Fruit fly (Drosophila melanogaster): Measurements from ENCODE around the gene CG5880.
A peak's percentile ranks its signal among the peaks of the same experiment; 100 is the strongest.

CG5880 gene

DNA sequence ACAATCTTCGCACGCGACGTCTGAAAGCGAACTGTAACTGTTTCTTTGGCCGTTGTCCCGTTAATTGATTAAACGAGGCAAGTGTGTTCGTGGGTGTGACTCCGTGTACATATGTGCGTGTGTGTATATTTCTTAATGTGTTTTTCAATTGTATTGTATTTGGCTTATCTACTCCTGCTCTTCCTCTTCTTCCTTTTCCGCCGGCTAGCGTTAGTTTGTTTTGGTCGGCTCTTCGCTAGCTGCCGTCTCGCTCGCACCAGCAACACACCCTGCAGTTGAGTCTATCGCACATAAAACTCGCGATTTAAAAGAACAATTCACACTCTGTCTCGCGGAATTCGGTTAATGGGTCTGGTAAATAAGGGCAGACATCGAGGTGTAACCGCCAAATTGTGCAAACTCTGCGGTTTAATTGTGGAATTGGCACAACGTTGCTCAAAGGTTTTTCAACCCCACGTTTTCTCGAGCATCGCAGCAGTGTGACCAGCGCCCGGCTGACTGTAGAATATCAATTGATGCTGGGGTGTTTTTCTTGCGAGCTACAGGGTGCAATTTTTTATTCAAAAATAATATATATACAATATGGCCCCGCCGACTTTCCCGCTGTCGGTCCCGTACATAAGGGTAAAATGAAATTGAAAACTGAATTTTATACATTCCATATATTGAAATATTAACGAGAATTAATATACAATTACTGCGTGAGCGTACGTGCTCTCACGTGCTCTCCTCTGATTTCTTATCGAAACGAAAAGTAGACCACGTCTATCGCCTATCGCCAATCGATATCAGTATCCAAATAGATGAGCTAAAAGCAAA lies 4.6 kb upstream of the CG5880 start, which contains the start of the genes gb and CG5815 (continued):
- TF ChIP-seq Ets21C (GFP tag; optimal IDR thresholded peaks at IDR 0.05) = peak; percentile 82
- no peak for TF ChIP-seq CG10631 (GFP tag; optimal IDR thresholded peaks at IDR 0.05)
- TF ChIP-seq svp (GFP tag) = peak; percentile 97
- TF ChIP-seq CG6854 (GFP tag; optimal IDR thresholded peaks at IDR 0.05) = peak; percentile 65
- TF ChIP-seq spab (GFP tag; optimal IDR thresholded peaks at IDR 0.05) = no peak
- peak; percentile 83 for TF ChIP-seq CG4318 (GFP tag; optimal IDR thresholded peaks at IDR 0.05)
- TF ChIP-seq Eip75B (GFP tag; optimal IDR thresholded peaks at IDR 0.05) = no peak
- TF ChIP-seq CG31627 (GFP tag; optimal IDR thresholded peaks at IDR 0.05) = peak; percentile 87
- TF ChIP-seq Hr4 (GFP tag; optimal IDR thresholded peaks at IDR 0.05) = peak; percentile 92
- TF ChIP-seq CG3919 (GFP tag; optimal IDR thresholded peaks at IDR 0.05) = peak; percentile 90
- TF ChIP-seq fd85E (GFP tag; optimal IDR thresholded peaks at IDR 0.05) = no peak
- peak; percentile 71 for TF ChIP-seq CG7368 (GFP tag; optimal IDR thresholded peaks at IDR 0.05)
- no peak for TF ChIP-seq CG6276 (GFP tag; optimal IDR thresholded peaks at IDR 0.05)
- TF ChIP-seq CG11294 (GFP tag; IDR thresholded peaks at IDR 0.05) = peak; percentile 86
- TF ChIP-seq CG15336 (GFP tag; IDR thresholded peaks at IDR 0.05) = peak; percentile 81
- TF ChIP-seq Sox102F (GFP tag; optimal IDR thresholded peaks at IDR 0.05) = no peak
- TF ChIP-seq cyc (GFP tag; optimal IDR thresholded peaks at IDR 0.05) = peak; percentile 88
- TF ChIP-seq Sox15 (GFP tag; optimal IDR thresholded peaks at IDR 0.05) = peak; percentile 84
- peak; percentile 82 for TF ChIP-seq Lpt (GFP tag; optimal IDR thresholded peaks at IDR 0.05)
- TF ChIP-seq CG11762 (GFP tag; optimal IDR thresholded peaks at IDR 0.05; ENCODE audit: insufficient read depth) = peak; percentile 64
- TF ChIP-seq Eip78C (GFP tag) = peak; percentile 96
- TF ChIP-seq CG6808 (GFP tag; optimal IDR thresholded peaks at IDR 0.05) = no peak
- TF ChIP-seq OdsH (GFP tag; optimal IDR thresholded peaks at IDR 0.05) = peak; percentile 92
- TF ChIP-seq vri (GFP tag; optimal IDR thresholded peaks at IDR 0.05) = peak; percentile 31
- peak in 1 of 2 experiments; percentile 79 for TF ChIP-seq salr (GFP tag; optimal IDR thresholded peaks at IDR 0.05)
- TF ChIP-seq dsx (GFP tag; optimal IDR thresholded peaks at IDR 0.05; ENCODE audit: poor library complexity, severe bottlenecking) = no peak
- peak; percentile 59 for TF ChIP-seq Blimp-1 (GFP tag; optimal IDR thresholded peaks at IDR 0.05)
- TF ChIP-seq dac (GFP tag; optimal IDR thresholded peaks at IDR 0.05) = peak; percentile 80
- TF ChIP-seq Hr38 (GFP tag; optimal IDR thresholded peaks at IDR 0.05) = no peak
- TF ChIP-seq esn (GFP tag; optimal IDR thresholded peaks at IDR 0.05) = peak; percentile 91
- TF ChIP-seq CG8319 (GFP tag; optimal IDR thresholded peaks at IDR 0.05) = peak; percentile 85
- TF ChIP-seq eg (GFP tag; IDR thresholded peaks at IDR 0.05) = peak; percentile 94
- TF ChIP-seq Eip93F (GFP tag; optimal IDR thresholded peaks at IDR 0.05) = peak; percentile 92
- TF ChIP-seq CG6792 (GFP tag; optimal IDR thresholded peaks at IDR 0.05) = peak; percentile 80

DNA sequence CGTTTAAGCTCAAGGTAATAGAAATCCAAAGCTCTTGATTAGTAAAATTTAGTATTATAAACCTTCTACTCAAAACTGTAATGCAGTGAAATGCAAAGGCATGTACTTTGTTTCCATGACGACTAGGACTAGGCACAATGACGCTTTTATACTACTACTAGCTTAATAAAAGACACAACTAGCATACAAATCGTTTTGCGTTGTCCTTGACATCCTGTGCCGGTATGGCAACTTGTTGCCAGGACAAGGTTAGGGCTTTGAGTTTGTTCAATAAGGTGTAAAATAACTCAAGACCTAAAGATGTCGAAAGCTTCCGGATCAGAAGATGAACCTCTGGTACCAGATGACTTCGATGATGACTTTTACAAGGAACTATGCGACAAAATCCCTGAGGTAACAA lies 1.8 kb downstream of the CG5880 start, which contains the start of gene CG5882:
Gene CG5882, plus strand, starts transcription at position 301 of the 400 bp plus-strand sequence.
- TF ChIP-seq fd59A (GFP tag; optimal IDR thresholded peaks at IDR 0.05) (no peak), Gug (GFP tag; IDR thresholded peaks at IDR 0.05) (no peak), Hr39 (GFP tag; optimal IDR thresholded peaks at IDR 0.05) (no peak), CG8319 (GFP tag; optimal IDR thresholded peaks at IDR 0.05) (no peak), Eip75B (GFP tag; optimal IDR thresholded peaks at IDR 0.05) (no peak), CG1621 (tag; optimal IDR thresholded peaks at IDR 0.05) (no peak), CG11294 (GFP tag; IDR thresholded peaks at IDR 0.05) (no peak), CG6854 (GFP tag; optimal IDR thresholded peaks at IDR 0.05) (no peak), Hr38 (GFP tag; optimal IDR thresholded peaks at IDR 0.05) (no peak), CG8632 (GFP tag; optimal IDR thresholded peaks at IDR 0.05) (no peak), dac (GFP tag; optimal IDR thresholded peaks at IDR 0.05) (no peak), CG9139 (GFP tag; optimal IDR thresholded peaks at IDR 0.05) (no peak)

Data from whole organism, prepupa.